Worm (Caenorhabditis elegans) whole organism, late embryonic: Measurements from ENCODE around the gene C34B4.3.

Source experiments
- C08G9.2 ChIP-seq: sonication (generic microtip); optimal IDR thresholded peaks from 2 replicates; lab custom pipeline; 2016; ENCODE audit warnings: mild to moderate bottlenecking, missing genetic modification characterization, moderate library complexity, missing compliant biosample characterization
- C38D4.7 ChIP-seq: fragments of 200-800 bp; sonication (Bioruptor generic); optimal IDR thresholded peaks from 2 replicates; lab custom pipeline; 2018; ENCODE audit warnings: mild to moderate bottlenecking, missing genetic modification characterization, moderate library complexity, missing compliant biosample characterization
- T23F11.4 ChIP-seq: fragments of 200-800 bp; sonication (Bioruptor generic); optimal IDR thresholded peaks from 2 replicates; lab custom pipeline; 2018; ENCODE audit warnings: mild to moderate bottlenecking, missing genetic modification characterization, missing compliant biosample characterization
- ahr-1 ChIP-seq: sonication (generic microtip); optimal IDR thresholded peaks from 2 replicates; lab custom pipeline; 2016; ENCODE audit warnings: missing genetic modification characterization, missing compliant biosample characterization
- ceh-14 ChIP-seq: sonication (generic microtip); optimal IDR thresholded peaks from 2 replicates; lab custom pipeline; 2016; ENCODE audit warnings: missing genotype, missing genetic modification characterization, missing compliant biosample characterization
- ceh-18 ChIP-seq: sonication (generic microtip); optimal IDR thresholded peaks from 2 replicates; lab custom pipeline; 2016; ENCODE audit warnings: missing genetic modification characterization, missing compliant biosample characterization
- ceh-19 ChIP-seq: fragments of 200-800 bp; sonication (Bioruptor generic); optimal IDR thresholded peaks from 2 replicates; lab custom pipeline; 2018; ENCODE audit warnings: mild to moderate bottlenecking, missing genetic modification characterization, missing compliant biosample characterization
- ceh-2 ChIP-seq: sonication (generic microtip); optimal IDR thresholded peaks from 2 replicates; lab custom pipeline; 2016; ENCODE audit warnings: missing genotype, missing genetic modification characterization, missing compliant biosample characterization
- ceh-22 ChIP-seq: sonication (generic microtip); optimal IDR thresholded peaks from 2 replicates; lab custom pipeline; 2017; ENCODE audit warnings: missing biosample characterization, missing genetic modification characterization
- ceh-31 ChIP-seq: sonication (generic microtip); optimal IDR thresholded peaks from 2 replicates; lab custom pipeline; 2016; ENCODE audit warnings: missing genetic modification characterization, missing compliant biosample characterization
- ceh-34 ChIP-seq: sonication (generic microtip); optimal IDR thresholded peaks from 2 replicates; lab custom pipeline; 2016; ENCODE audit warnings: mild to moderate bottlenecking, missing genetic modification characterization, missing compliant biosample characterization
- ceh-9 ChIP-seq: sonication (generic microtip); optimal IDR thresholded peaks from 2 replicates; lab custom pipeline; 2016; ENCODE audit warnings: mild to moderate bottlenecking, missing genetic modification characterization, inconsistent platforms, missing compliant biosample characterization
- elt-2 ChIP-seq: sonication (generic microtip); optimal IDR thresholded peaks from 2 replicates; lab custom pipeline; 2016; ENCODE audit warnings: missing genetic modification reagents, missing genetic modification characterization, missing compliant biosample characterization
- fax-1 ChIP-seq: sonication (generic microtip); optimal IDR thresholded peaks from 2 replicates; lab custom pipeline; 2016; ENCODE audit warnings: missing genotype, missing genetic modification characterization, missing compliant biosample characterization
- hlh-13 ChIP-seq: fragments of 200-800 bp; sonication (Bioruptor generic); optimal IDR thresholded peaks from 2 replicates; lab custom pipeline; 2018; ENCODE audit warnings: mild to moderate bottlenecking, missing genetic modification characterization, missing compliant biosample characterization
- lim-6 ChIP-seq: sonication (generic microtip); optimal IDR thresholded peaks from 2 replicates; lab custom pipeline; 2016; ENCODE audit warnings: missing genetic modification characterization, missing compliant biosample characterization
- lin-11 ChIP-seq: fragments of 200-800 bp; sonication (Bioruptor generic); optimal IDR thresholded peaks from 2 replicates; lab custom pipeline; 2018; ENCODE audit warnings: mild to moderate bottlenecking, missing genetic modification characterization, missing compliant biosample characterization
- madf-2 ChIP-seq: sonication (generic microtip); optimal IDR thresholded peaks from 2 replicates; lab custom pipeline; 2017; ENCODE audit warnings: missing genetic modification characterization, missing compliant biosample characterization
- mec-3 ChIP-seq: sonication (generic microtip); optimal IDR thresholded peaks from 2 replicates; lab custom pipeline; 2016; ENCODE audit warnings: borderline replicate concordance, missing genetic modification characterization, missing compliant biosample characterization
- nfya-1 ChIP-seq: sonication (generic microtip); optimal IDR thresholded peaks from 2 replicates; lab custom pipeline; 2017; ENCODE audit warnings: missing genetic modification characterization, mild to moderate bottlenecking, missing compliant biosample characterization, antibody characterized with exemption, moderate library complexity
- odd-2 ChIP-seq: sonication (generic microtip); optimal IDR thresholded peaks from 2 replicates; lab custom pipeline; 2017; ENCODE audit warnings: antibody characterized with exemption, mild to moderate bottlenecking, missing genetic modification characterization, missing compliant biosample characterization
- pat-9 ChIP-seq: fragments of 200-800 bp; sonication (Bioruptor generic); optimal IDR thresholded peaks from 2 replicates; lab custom pipeline; 2018; ENCODE audit warnings: mild to moderate bottlenecking, missing genetic modification characterization, moderate library complexity, missing compliant biosample characterization
- pqm-1 ChIP-seq: sonication (generic microtip); optimal IDR thresholded peaks from 2 replicates; lab custom pipeline; 2016; ENCODE audit warnings: missing genetic modification characterization, missing compliant biosample characterization
- rnt-1 ChIP-seq: sonication (generic microtip); optimal IDR thresholded peaks from 2 replicates; lab custom pipeline; 2016; ENCODE audit warnings: missing genetic modification characterization, missing compliant biosample characterization
- sdc-2 ChIP-seq: sonication (generic microtip); optimal IDR thresholded peaks from 2 replicates; lab custom pipeline; 2016; ENCODE audit warnings: missing genotype, missing genetic modification characterization, missing compliant biosample characterization
- sox-2 ChIP-seq: fragments of 200-800 bp; sonication (Bioruptor generic); IDR thresholded peaks from 2 replicates; pipeline ENCODE4 v1.3.6; 2022; ENCODE audit warnings: missing genetic modification reagents, missing genetic modification characterization, missing compliant biosample characterization
- tbx-2 ChIP-seq: sonication (generic microtip); optimal IDR thresholded peaks from 2 replicates; lab custom pipeline; 2016; ENCODE audit warnings: missing genetic modification characterization, missing compliant biosample characterization
- tbx-7 ChIP-seq: sonication (generic microtip); optimal IDR thresholded peaks from 2 replicates; lab custom pipeline; 2016; ENCODE audit warnings: missing genotype, missing genetic modification characterization, missing compliant biosample characterization
- unc-42 ChIP-seq: sonication (generic microtip); optimal IDR thresholded peaks from 2 replicates; lab custom pipeline; 2016; ENCODE audit warnings: missing genotype, missing genetic modification characterization, missing compliant biosample characterization
- unc-86 ChIP-seq: sonication (generic microtip); optimal IDR thresholded peaks from 2 replicates; lab custom pipeline; 2016; ENCODE audit warnings: missing genetic modification characterization, missing compliant biosample characterization
- ztf-16 ChIP-seq: sonication (generic microtip); optimal IDR thresholded peaks from 2 replicates; lab custom pipeline; 2017; ENCODE audit warnings: missing genetic modification characterization, missing compliant biosample characterization

The C34B4.3 gene

ce11 chrV:13085227-13085640 lies 14.3 kb upstream of the C34B4.3 start:
- TF ChIP-seq ceh-34 (tag; lab: Kevin White, UChicago) (no peak), ceh-9 (tag; lab: Kevin White, UChicago) (no peak), tbx-2 (tag; lab: Kevin White, UChicago) (no peak), elt-2 (tag; lab: Kevin White, UChicago) (peak; percentile 39)

ce11 chrV:13083751-13084672 lies 13.1 kb upstream of the C34B4.3 start:
- TF ChIP-seq unc-42, result peak; percentile 31
- TF ChIP-seq rnt-1 (tag; lab: Kevin White, UChicago), result no peak
- peak; percentile 54 for TF ChIP-seq ceh-18 (tag; lab: Kevin White, UChicago)
- TF ChIP-seq ceh-14, result no peak

ce11 chrV:13082442-13083126 lies 11.6 kb upstream of the C34B4.3 start, which contains the start of gene C34B4.2:
TSS of gene C34B4.2 (plus strand) at chrV:13083055.
- TF ChIP-seq C08G9.2 (tag; lab: Kevin White, UChicago) (no peak), ceh-34 (tag; lab: Kevin White, UChicago) (peak; percentile 77), tbx-7 (tag; lab: Kevin White, UChicago) (no peak), C38D4.7 (GFP tag; lab: Kevin White, UChicago) (no peak), ceh-19 (GFP tag; lab: Kevin White, UChicago) (peak; percentile 57), ceh-14 (no peak), hlh-13 (no peak), mec-3 (no peak), ceh-31 (peak; percentile 29), unc-86 (tag; lab: Kevin White, UChicago) (no peak), ceh-18 (tag; lab: Kevin White, UChicago) (peak; percentile 94), unc-42 (peak; percentile 41), pqm-1 (tag; lab: Kevin White, UChicago) (no peak), madf-2 (tag; lab: Kevin White, UChicago) (no peak), ahr-1 (tag; lab: Kevin White, UChicago) (no peak), odd-2 (tag; lab: Kevin White, UChicago) (no peak), ceh-2 (tag; lab: Kevin White, UChicago) (peak; percentile 35), tbx-2 (tag; lab: Kevin White, UChicago) (peak; percentile 45), lin-11 (tag; lab: Kevin White, UChicago) (no peak), sox-2 (GFP tag; lab: Robert Waterston, UW) (no peak), rnt-1 (tag; lab: Kevin White, UChicago) (peak; percentile 7), pat-9 (tag; lab: Kevin White, UChicago) (peak; percentile 0), ceh-9 (tag; lab: Kevin White, UChicago) (no peak), lim-6 (tag; lab: Kevin White, UChicago) (no peak), ceh-22 (no peak), elt-2 (tag; lab: Kevin White, UChicago) (peak; percentile 11)

- TF ChIP-seq nfya-1, result no peak
- TF ChIP-seq mec-3, result no peak
- TF ChIP-seq sox-2 (GFP tag; lab: Robert Waterston, UW), result no peak
- TF ChIP-seq fax-1 (tag; lab: Kevin White, UChicago), result no peak
- no peak for TF ChIP-seq ztf-16 (tag; lab: Kevin White, UChicago)
- TF ChIP-seq hlh-13, result no peak
- TF ChIP-seq sdc-2 (tag; lab: Kevin White, UChicago), result no peak
- TF ChIP-seq T23F11.4 (GFP tag; lab: Kevin White, UChicago), result no peak
- TF ChIP-seq odd-2 (tag; lab: Kevin White, UChicago), result no peak
- TF ChIP-seq, all 69 proteins: peak for 0
Observed at ce11 chrV:13081197-13081747, 10.3 kb upstream of the C34B4.3 start.
